Worm (Caenorhabditis elegans) whole organism, mixed stage, embryonic: ENCODE measurements around the gene rab-21.

ENCODE experiments used
- ceh-43 ChIP-seq: fragments of 200-800 bp; sonication (Bioruptor generic); optimal IDR thresholded peaks from 2 replicates; lab custom pipeline; 2018; ENCODE audit warnings: mild to moderate bottlenecking, missing genetic modification characterization, moderate library complexity, missing compliant biosample characterization
- ces-1 ChIP-seq: fragments of 150-350 bp; optimal IDR thresholded peaks from 2 replicates; lab custom pipeline; 2014; ENCODE audit warnings: missing biosample characterization, missing genetic modification reagents, missing genetic modification characterization
- drap-1 ChIP-seq: fragments of 200-800 bp; sonication (Bioruptor generic); optimal IDR thresholded peaks from 3 replicates; lab custom pipeline; 2018; ENCODE audit warnings: mild to moderate bottlenecking, missing genetic modification characterization, missing compliant biosample characterization
- elt-1 ChIP-seq: sonication (generic microtip); optimal IDR thresholded peaks from 2 replicates; lab custom pipeline; 2017; ENCODE audit warnings: missing genetic modification characterization, mild to moderate bottlenecking, missing compliant biosample characterization, antibody characterized with exemption, moderate library complexity, borderline replicate concordance; ENCODE audit not compliant: insufficient read depth
- mab-5 ChIP-seq: fragments of 150-350 bp; optimal IDR thresholded peaks from 2 replicates; lab custom pipeline; 2014; ENCODE audit warnings: missing biosample characterization, missing genetic modification characterization
- nhr-2 ChIP-seq: fragments of 150-350 bp; optimal IDR thresholded peaks from 2 replicates; lab custom pipeline; 2014; ENCODE audit warnings: missing biosample characterization, missing genetic modification characterization
- nhr-28 ChIP-seq: fragments of 150-350 bp; optimal IDR thresholded peaks from 2 replicates; lab custom pipeline; 2014; ENCODE audit warnings: missing biosample characterization, missing genetic modification characterization
- nhr-76 ChIP-seq: sonication (generic microtip); optimal IDR thresholded peaks from 2 replicates; lab custom pipeline; 2017; ENCODE audit warnings: missing biosample characterization, missing genetic modification characterization
- unc-62 ChIP-seq: fragments of 150-350 bp; optimal IDR thresholded peaks from 2 replicates; lab custom pipeline; 2014; ENCODE audit warnings: missing biosample characterization, missing genetic modification reagents, missing genetic modification characterization

rab-21 gene

ce11 chrII:8664533-8664932, 50.3 kb downstream of the rab-21 start, which contains the start of gene etc-1:
TSS of gene etc-1 (plus strand) at chrII:8664833.
- TF ChIP-seq unc-62 (no peak), ceh-43 (no peak), nhr-2 (no peak), ces-1 (GFP tag; lab: Kevin White, UChicago) (no peak), nhr-28 (no peak), mab-5 (tag; lab: Kevin White, UChicago) (no peak), nhr-76 (no peak), elt-1 (tag; lab: Kevin White, UChicago) (no peak), drap-1 (no peak)
- TF ChIP-seq, all 35 proteins: peak for 0
